Fruit fly (Drosophila melanogaster) S2 (cell line): Measurements from ENCODE around the gene cana.

Experiments
- CG8478 ChIP-seq: fragments of >200 bp; optimal IDR thresholded peaks from 2 replicates; lab custom pipeline; 2018
- CTCF ChIP-seq, 2 experiments: fragments of >200 bp; optimal IDR thresholded peaks; 2 replicates each; lab custom pipeline; 2018

cana gene

dm6 chr2L:11322800-11323199 lies 53.2 kb downstream of the cana start:
- TF ChIP-seq CG8478 (lab: Kevin White, UChicago) (no peak), CTCF (optimal IDR thresholded peaks at IDR 0.05; lab: Kevin White, UChicago) (no peak)

- TF ChIP-seq CG8478 (lab: Kevin White, UChicago) (no peak), CTCF (optimal IDR thresholded peaks at IDR 0.05; lab: Kevin White, UChicago) (no peak)
Measured at dm6 chr2L:11323917-11324316, 54.3 kb downstream of the cana start.

dm6 chr2L:11326373-11326772 lies 56.8 kb downstream of the cana start:
- no peak for TF ChIP-seq CTCF (optimal IDR thresholded peaks at IDR 0.05; lab: Kevin White, UChicago)
- TF ChIP-seq CG8478 (lab: Kevin White, UChicago) = no peak
